Worm (Caenorhabditis elegans): ENCODE results near the gene asp-18.

ce11 chrV:18705319-18706062 is 26.0 kb downstream of the asp-18 start:
- no peak for TF ChIP-seq ama-1 (optimal IDR thresholded peaks at IDR 0.05)
- no peak for TF ChIP-seq nhr-11 (tag; optimal IDR thresholded peaks at IDR 0.05)
- no peak for TF ChIP-seq nfya-1 (tag; optimal IDR thresholded peaks at IDR 0.05; ENCODE audit: insufficient read depth)
- no peak for TF ChIP-seq ztf-11 (tag; optimal IDR thresholded peaks at IDR 0.05)
- no peak for TF ChIP-seq nhr-76 (tag; optimal IDR thresholded peaks at IDR 0.05)
- no peak for TF ChIP-seq unc-62 (GFP tag; optimal IDR thresholded peaks at IDR 0.05)
- no peak for TF ChIP-seq fos-1 (tag; optimal IDR thresholded peaks at IDR 0.05)
- no peak for TF ChIP-seq fkh-10 (GFP tag; optimal IDR thresholded peaks at IDR 0.05)

All from whole organism, L3 larva.